Fruit fly (Drosophila melanogaster) whole organism, embryonic: ENCODE data around the gene CG43675.

Experiments
- CG10979 ChIP-seq: fragments of 200-800 bp; sonication (Bioruptor generic); optimal IDR thresholded peaks from 2 replicates; lab custom pipeline; 2018; ENCODE audit warnings: missing biosample characterization, mild to moderate bottlenecking, missing genetic modification characterization, moderate library complexity
- CG11247 ChIP-seq: fragments of 200-800 bp; sonication (Bioruptor generic); IDR thresholded peaks from 2 replicates; pipeline ENCODE4 v1.3.6; 2022; ENCODE audit warnings: missing biosample characterization, missing genetic modification characterization
- CG11456 ChIP-seq: fragments of 200-800 bp; sonication (Bioruptor generic); IDR thresholded peaks from 3 replicates; pipeline ENCODE4 v1.3.6; 2022; ENCODE audit warnings: missing biosample characterization, missing genetic modification characterization
- CG17361 ChIP-seq: fragments of 200-800 bp; sonication (Bioruptor generic); IDR thresholded peaks from 3 replicates; pipeline ENCODE4 v1.3.6; 2022; ENCODE audit warnings: missing biosample characterization, missing genetic modification characterization
- CG2712 ChIP-seq: fragments of 200-800 bp; optimal IDR thresholded peaks from 3 replicates; lab custom pipeline; 2019; ENCODE audit warnings: missing biosample characterization, mild to moderate bottlenecking, missing genetic modification characterization, moderate library complexity
- CG32767 ChIP-seq: fragments of 200-800 bp; sonication (Bioruptor generic); IDR thresholded peaks from 2 replicates; pipeline ENCODE4 v1.3.6; 2022; ENCODE audit warnings: missing biosample characterization, missing genetic modification characterization
- CG3281 ChIP-seq: fragments of 200-800 bp; sonication (Bioruptor generic); optimal IDR thresholded peaks from 3 replicates; lab custom pipeline; 2017; ENCODE audit warnings: missing biosample characterization, mild to moderate bottlenecking, missing genetic modification characterization
- CG34224 ChIP-seq: fragments of 200-800 bp; sonication (Bioruptor generic); IDR thresholded peaks from 3 replicates; pipeline ENCODE4 v1.3.6; 2022; ENCODE audit warnings: missing biosample characterization, missing genetic modification characterization; ENCODE audit not compliant: partially characterized antibody
- CG3847 ChIP-seq: fragments of 200-800 bp; sonication (Bioruptor generic); IDR thresholded peaks from 2 replicates; pipeline ENCODE4 v1.3.6; 2022; ENCODE audit warnings: missing biosample characterization, missing genetic modification characterization
- CG4360 ChIP-seq: fragments of 200-800 bp; sonication (Bioruptor generic); IDR thresholded peaks from 2 replicates; pipeline ENCODE4 v1.3.6; 2022; ENCODE audit warnings: missing biosample characterization, missing genetic modification characterization
- CG43689 ChIP-seq: fragments of 200-800 bp; sonication (Bioruptor generic); IDR thresholded peaks from 2 replicates; pipeline ENCODE4 v1.3.6; 2022; ENCODE audit warnings: missing biosample characterization, missing genetic modification characterization
- CG6175 ChIP-seq: fragments of 200-800 bp; sonication (Bioruptor generic); IDR thresholded peaks from 3 replicates; pipeline ENCODE4 v1.3.6; 2022; ENCODE audit warnings: missing biosample characterization, missing genetic modification characterization
- CG6272 ChIP-seq: fragments of 200-800 bp; sonication (Bioruptor generic); IDR thresholded peaks from 2 replicates; pipeline ENCODE4 v1.3.6; 2022; ENCODE audit warnings: missing biosample characterization, missing genetic modification characterization
- CG6854 ChIP-seq: fragments of 200-800 bp; sonication (Bioruptor generic); optimal IDR thresholded peaks from 3 replicates; lab custom pipeline; 2017; ENCODE audit warnings: missing biosample characterization, mild to moderate bottlenecking, missing genetic modification characterization
- CG8290 ChIP-seq, 3 experiments: fragments of 200-800 bp; sonication (Bioruptor generic); optimal IDR thresholded peaks; 2 replicates each; lab custom pipeline; 2016 to 2019; ENCODE audit warnings: missing biosample characterization in 3 of 3, missing genetic modification characterization in 3 of 3, mild to moderate bottlenecking in 2 of 3, moderate library complexity in 1 of 3
- CG8388 ChIP-seq: fragments of 200-800 bp; sonication (Bioruptor generic); optimal IDR thresholded peaks from 2 replicates; lab custom pipeline; 2019; ENCODE audit warnings: missing biosample characterization, mild to moderate bottlenecking, missing genetic modification characterization, moderate library complexity
- CG8478 ChIP-seq: fragments of >200 bp; optimal IDR thresholded peaks from 2 replicates; lab custom pipeline; 2018
- CG9609 ChIP-seq: fragments of 200-800 bp; sonication (Bioruptor generic); optimal IDR thresholded peaks from 3 replicates; lab custom pipeline; 2016; ENCODE audit warnings: missing biosample characterization, missing genetic modification characterization
- Chrac-16 ChIP-seq: fragments of 200-800 bp; sonication (Bioruptor generic); optimal IDR thresholded peaks from 3 replicates; lab custom pipeline; 2016; ENCODE audit warnings: missing biosample characterization, missing genetic modification characterization
- Dip3 ChIP-seq: fragments of 200-800 bp; sonication (Bioruptor generic); optimal IDR thresholded peaks from 3 replicates; lab custom pipeline; 2016; ENCODE audit warnings: missing biosample characterization, missing genetic modification characterization
- Eip74EF ChIP-seq, 2 experiments: fragments of 200-800 bp in 1 of 2; fragments of >200 bp in 1 of 2; sonication (Bioruptor generic) in 1 of 2; optimal IDR thresholded peaks; 2 replicates each; lab custom pipeline; 2017 to 2019; ENCODE audit warnings: missing biosample characterization in 2 of 2, missing genetic modification characterization in 2 of 2, mild to moderate bottlenecking in 1 of 2, moderate library complexity in 1 of 2
- Gsc ChIP-seq: fragments of 200-800 bp; sonication (Bioruptor generic); IDR thresholded peaks from 2 replicates; pipeline ENCODE4 v1.3.6; 2022; ENCODE audit warnings: missing biosample characterization, missing genetic modification characterization
- Gug ChIP-seq: fragments of 200-800 bp; sonication (Bioruptor generic); IDR thresholded peaks from 4 replicates; pipeline ENCODE4 v1.3.6; 2022; ENCODE audit warnings: missing biosample characterization, missing genetic modification characterization
- Hmx ChIP-seq: fragments of 200-800 bp; sonication (Bioruptor generic); optimal IDR thresholded peaks from 2 replicates; lab custom pipeline; 2016; ENCODE audit warnings: missing biosample characterization, missing genetic modification characterization
- Hr3 ChIP-seq: fragments of 200-800 bp; sonication (Bioruptor generic); optimal IDR thresholded peaks from 3 replicates; lab custom pipeline; 2016; ENCODE audit warnings: missing biosample characterization, missing genetic modification characterization
- MBD-R2 ChIP-seq: fragments of 200-800 bp; sonication (Bioruptor generic); IDR thresholded peaks from 2 replicates; pipeline ENCODE4 v1.3.6; 2022; ENCODE audit warnings: missing biosample characterization, missing genetic modification characterization
- MTF-1 ChIP-seq: fragments of 200-800 bp; sonication (Bioruptor generic); optimal IDR thresholded peaks from 2 replicates; lab custom pipeline; 2018; ENCODE audit warnings: missing biosample characterization, mild to moderate bottlenecking, missing genetic modification characterization, borderline replicate concordance
- NfI ChIP-seq: fragments of 200-800 bp; sonication (Bioruptor generic); optimal IDR thresholded peaks from 3 replicates; lab custom pipeline; 2018; ENCODE audit warnings: missing biosample characterization, mild to moderate bottlenecking, missing genetic modification characterization, moderate library complexity
- Optix ChIP-seq: fragments of 200-800 bp; sonication (Bioruptor generic); IDR thresholded peaks from 3 replicates; pipeline ENCODE4 v1.3.6; 2022; ENCODE audit warnings: missing biosample characterization, missing genetic modification characterization
- Spps ChIP-seq: fragments of 200-800 bp; sonication (Bioruptor generic); optimal IDR thresholded peaks from 2 replicates; lab custom pipeline; 2018; ENCODE audit warnings: missing biosample characterization, mild to moderate bottlenecking, missing genetic modification characterization
- Xbp1 ChIP-seq: fragments of 200-800 bp; sonication (Bioruptor generic); optimal IDR thresholded peaks from 3 replicates; lab custom pipeline; 2016; ENCODE audit warnings: missing biosample characterization, mild to moderate bottlenecking, missing genetic modification characterization
- ab ChIP-seq: fragments of 200-800 bp; sonication (Bioruptor generic); optimal IDR thresholded peaks from 2 replicates; lab custom pipeline; 2016; ENCODE audit warnings: missing biosample characterization, missing genetic modification characterization
- ap ChIP-seq: fragments of 200-800 bp; sonication (Bioruptor generic); IDR thresholded peaks from 2 replicates; pipeline ENCODE4 v1.3.6; 2022; ENCODE audit warnings: missing biosample characterization, missing genetic modification characterization
- ara ChIP-seq: fragments of 200-800 bp; sonication (Bioruptor generic); IDR thresholded peaks from 2 replicates; pipeline ENCODE4 v1.3.6; 2022; ENCODE audit warnings: missing biosample characterization, missing genetic modification characterization
- bbx ChIP-seq: fragments of 200-800 bp; sonication (Bioruptor generic); IDR thresholded peaks from 2 replicates; pipeline ENCODE4 v1.3.6; 2022; ENCODE audit warnings: missing biosample characterization, missing genetic modification characterization; ENCODE audit not compliant: partially characterized antibody
- bigmax ChIP-seq: fragments of 200-800 bp; sonication (Bioruptor generic); optimal IDR thresholded peaks from 2 replicates; lab custom pipeline; 2018; ENCODE audit warnings: missing biosample characterization, mild to moderate bottlenecking, missing genetic modification characterization
- btn ChIP-seq: fragments of 200-800 bp; sonication (Bioruptor generic); optimal IDR thresholded peaks from 2 replicates; lab custom pipeline; 2016; ENCODE audit warnings: missing biosample characterization, missing genetic modification characterization
- caup ChIP-seq: fragments of 200-800 bp; sonication (Bioruptor generic); optimal IDR thresholded peaks from 3 replicates; lab custom pipeline; 2017; ENCODE audit warnings: missing biosample characterization, mild to moderate bottlenecking, missing genetic modification characterization, moderate library complexity; ENCODE audit not compliant: severe bottlenecking
- chinmo ChIP-seq: fragments of 200-800 bp; sonication (Bioruptor generic); IDR thresholded peaks from 4 replicates; pipeline ENCODE4 v1.3.6; 2022; ENCODE audit warnings: missing biosample characterization, missing genetic modification characterization; ENCODE audit not compliant: partially characterized antibody
- corto ChIP-seq: fragments of 200-800 bp; sonication (Bioruptor generic); optimal IDR thresholded peaks from 2 replicates; lab custom pipeline; 2016; ENCODE audit warnings: missing biosample characterization, mild to moderate bottlenecking, missing genetic modification characterization, moderate library complexity
- dpn ChIP-seq, 2 experiments: fragments of 200-800 bp; sonication (Bioruptor generic); optimal IDR thresholded peaks; 3 replicates each; lab custom pipeline; 2016; ENCODE audit warnings: missing biosample characterization in 2 of 2, missing genetic modification characterization in 2 of 2
- en ChIP-seq: fragments of 200-800 bp; sonication (Bioruptor generic); optimal IDR thresholded peaks from 2 replicates; lab custom pipeline; 2016; ENCODE audit warnings: missing biosample characterization, missing genetic modification characterization
- lilli ChIP-seq: fragments of 200-800 bp; sonication (Bioruptor generic); optimal IDR thresholded peaks from 3 replicates; lab custom pipeline; 2016; ENCODE audit warnings: missing biosample characterization, missing genetic modification characterization
- lov ChIP-seq, 2 experiments: fragments of 200-800 bp in 1 of 2; fragments of >200 bp in 1 of 2; sonication (Bioruptor generic) in 1 of 2; IDR thresholded peaks in 1 of 2; optimal IDR thresholded peaks in 1 of 2; 2 replicates in 1 of 2; 3 replicates in 1 of 2; pipeline versions ENCODE4 v1.3.6 to Lab custom; 2017 to 2022; ENCODE audit warnings: missing biosample characterization in 1 of 2, missing genetic modification characterization in 1 of 2
- pita ChIP-seq: fragments of 200-800 bp; sonication (Bioruptor generic); optimal IDR thresholded peaks from 2 replicates; lab custom pipeline; 2017; ENCODE audit warnings: missing biosample characterization, mild to moderate bottlenecking, missing genetic modification characterization
- slbo ChIP-seq: fragments of 200-800 bp; sonication (Bioruptor generic); IDR thresholded peaks from 2 replicates; pipeline ENCODE4 v1.3.6; 2022; ENCODE audit warnings: missing biosample characterization, missing genetic modification characterization
- trem ChIP-seq: fragments of 200-800 bp; optimal IDR thresholded peaks from 3 replicates; lab custom pipeline; 2019; ENCODE audit warnings: missing biosample characterization, mild to moderate bottlenecking, missing genetic modification characterization, moderate library complexity
- vvl ChIP-seq: fragments of 200-800 bp; sonication (Bioruptor generic); IDR thresholded peaks from 2 replicates; pipeline ENCODE4 v1.3.6; 2022; ENCODE audit warnings: missing biosample characterization, missing genetic modification characterization
- wek ChIP-seq: fragments of 200-800 bp; sonication (Bioruptor generic); optimal IDR thresholded peaks from 3 replicates; lab custom pipeline; 2018; ENCODE audit warnings: missing biosample characterization, mild to moderate bottlenecking, missing genetic modification characterization, moderate library complexity

CG43675 gene

DNA sequence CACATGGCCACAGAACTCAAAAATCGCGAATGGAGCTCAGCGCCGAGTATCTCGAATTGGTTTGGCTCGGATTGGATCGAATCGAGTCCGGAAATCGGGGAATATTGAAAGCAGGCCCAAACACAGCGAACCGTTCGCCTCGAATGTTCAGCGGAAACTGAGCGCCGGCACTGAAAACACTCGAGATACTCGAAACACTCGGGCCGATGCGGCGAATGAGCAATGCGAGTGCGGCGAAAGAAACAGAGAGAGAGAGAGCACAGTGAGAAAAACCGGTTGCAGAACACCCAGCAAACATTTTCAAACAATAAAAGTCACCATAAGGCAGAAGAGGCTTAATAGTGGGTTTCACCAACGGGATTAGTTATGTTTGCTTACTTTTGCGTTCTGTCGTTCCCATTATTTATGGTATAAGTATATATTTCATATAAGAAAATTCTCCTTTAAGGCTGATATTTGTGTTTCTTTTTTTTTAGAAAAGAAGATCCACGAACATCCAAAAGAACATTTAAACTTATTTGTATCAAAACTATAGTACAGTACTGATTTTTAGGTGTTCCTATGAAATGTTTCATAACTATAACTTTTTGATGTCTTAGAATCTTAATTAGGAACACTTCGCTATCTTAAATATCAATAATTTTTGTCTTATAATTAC is 39.2 kb downstream of the CG43675 start, which contains the start of gene FER (continued):
- TF ChIP-seq vvl (GFP tag; lab: Robert Waterston, UW) (peak; percentile 75), CG4360 (GFP tag; lab: Robert Waterston, UW) (no peak; the same call in 1 of the 2 replicates), caup (GFP tag; lab: Kevin White, UChicago) (peak; percentile 66), Eip74EF (GFP tag; optimal IDR thresholded peaks at IDR 0.05; lab: Kevin White, UChicago) (peak in 1 of 2 experiments; percentile 84), CG3847 (no peak), MTF-1 (peak; percentile 70), CG6854 (GFP tag; lab: Kevin White, UChicago) (peak; percentile 69), CG34224 (GFP tag; lab: Robert Waterston, UW) (peak; percentile 68; the same call in 1 of the 3 replicates), slbo (GFP tag; lab: Robert Waterston, UW) (peak; percentile 50), CG8290 (GFP tag; optimal IDR thresholded peaks at IDR 0.05; lab: Kevin White, UChicago) (no peak), CG8290 (tag; optimal IDR thresholded peaks at IDR 0.05; lab: Kevin White, UChicago) (peak in 1 of 2 experiments; percentile 81), bigmax (no peak), NfI (GFP tag; lab: Kevin White, UChicago) (peak; percentile 59), MBD-R2 (GFP tag; lab: Robert Waterston, UW) (peak; percentile 28; the same call in 1 of the 2 replicates), CG8388 (GFP tag; lab: Kevin White, UChicago) (peak; percentile 29), en (GFP tag; lab: Kevin White, UChicago) (no peak), CG10979 (tag; lab: Kevin White, UChicago) (peak; percentile 31), Gsc (GFP tag; lab: Robert Waterston, UW) (no peak), CG6272 (GFP tag; lab: Robert Waterston, UW) (peak; percentile 30; the same call in 1 of the 2 replicates), CG9609 (GFP tag; lab: Kevin White, UChicago) (no peak), Hmx (GFP tag; lab: Kevin White, UChicago) (no peak), CG3281 (GFP tag; lab: Kevin White, UChicago) (peak; percentile 23), CG8478 (lab: Kevin White, UChicago) (no peak), lov (optimal IDR thresholded peaks at IDR 0.05; lab: Kevin White, UChicago) (no peak), lov (GFP tag; IDR thresholded peaks at IDR 0.05; lab: Robert Waterston, UW) (0 out of 3 replicates have a peak, but pooled peaks have one; percentile 73), CG17361 (no peak), CG11456 (GFP tag; lab: Robert Waterston, UW) (peak; percentile 18; the same call in 1 of the 3 replicates), corto (GFP tag; lab: Kevin White, UChicago) (no peak), CG43689 (GFP tag; lab: Robert Waterston, UW) (no peak), Chrac-16 (GFP tag; lab: Kevin White, UChicago) (no peak), Spps (no peak), pita (GFP tag; lab: Kevin White, UChicago) (no peak), CG6175 (GFP tag; lab: Robert Waterston, UW) (no peak), CG32767 (no peak), Dip3 (no peak), CG11247 (GFP tag; lab: Robert Waterston, UW) (no peak), btn (GFP tag; lab: Kevin White, UChicago) (no peak), trem (tag; lab: Kevin White, UChicago) (no peak), dpn (GFP tag; optimal IDR thresholded peaks at IDR 0.05; lab: Kevin White, UChicago) (peak; percentile 19 to 31), Xbp1 (GFP tag; lab: Kevin White, UChicago) (no peak), wek (GFP tag; lab: Kevin White, UChicago) (peak; percentile 63), bbx (GFP tag; lab: Robert Waterston, UW) (peak; percentile 80), ara (GFP tag; lab: Robert Waterston, UW) (no peak), Hr3 (GFP tag; lab: Kevin White, UChicago) (no peak), chinmo (GFP tag; lab: Robert Waterston, UW) (peak; percentile 97), lilli (GFP tag; lab: Kevin White, UChicago) (peak; percentile 39), ab (GFP tag; lab: Kevin White, UChicago) (no peak), ap (GFP tag; lab: Robert Waterston, UW) (no peak), Optix (GFP tag; lab: Robert Waterston, UW) (no peak), Gug (GFP tag; lab: Robert Waterston, UW) (no peak; the same call in 3 of the 4 replicates), CG2712 (tag; lab: Kevin White, UChicago) (peak; percentile 17)
